Worm (Caenorhabditis elegans): Measurements from ENCODE around the gene F14F7.7.

The F14F7.7 gene

ce11 chrIII:13071432-13072259 is 40.9 kb downstream of the F14F7.7 start (continued):
- TF ChIP-seq hlh-30 (tag; optimal IDR thresholded peaks at IDR 0.05; ENCODE audit: insufficient read depth), result peak; percentile 58
- no peak for TF ChIP-seq pqm-1 (tag; optimal IDR thresholded peaks at IDR 0.05)
- no peak for TF ChIP-seq zip-5 (tag; optimal IDR thresholded peaks at IDR 0.05)
- TF ChIP-seq ztf-16 (tag; optimal IDR thresholded peaks at IDR 0.05), result no peak
- peak; percentile 9 for TF ChIP-seq dve-1 (tag; optimal IDR thresholded peaks at IDR 0.05)
- peak; percentile 11 for TF ChIP-seq ceh-31 (tag; optimal IDR thresholded peaks at IDR 0.05)
- no peak for TF ChIP-seq ceh-14 (tag; optimal IDR thresholded peaks at IDR 0.05)
- TF ChIP-seq fkh-6 (tag; optimal IDR thresholded peaks at IDR 0.05), result no peak
- no peak for TF ChIP-seq ceh-30 (tag; optimal IDR thresholded peaks at IDR 0.05)
- no peak for TF ChIP-seq Y22D7AL.16 (tag; optimal IDR thresholded peaks at IDR 0.05)
- TF ChIP-seq gmeb-2 (tag; optimal IDR thresholded peaks at IDR 0.05), result no peak
- TF ChIP-seq pha-4 (tag; optimal IDR thresholded peaks at IDR 0.05), result no peak
- no peak for TF ChIP-seq ceh-48 (tag; optimal IDR thresholded peaks at IDR 0.05)
- TF ChIP-seq hlh-13 (GFP tag; optimal IDR thresholded peaks at IDR 0.05), result no peak
- TF ChIP-seq madf-2 (tag; optimal IDR thresholded peaks at IDR 0.05), result no peak
- TF ChIP-seq tbx-2 (tag; optimal IDR thresholded peaks at IDR 0.05), result peak; percentile 5

All from whole organism, late embryonic.